Worm (Caenorhabditis elegans) whole organism, late embryonic: Measurements from ENCODE around the gene scyl-1.

Experiments used
- C38D4.7 ChIP-seq: fragments of 200-800 bp; sonication (Bioruptor generic); optimal IDR thresholded peaks from 2 replicates; lab custom pipeline; 2018; ENCODE audit warnings: mild to moderate bottlenecking, missing genetic modification characterization, moderate library complexity, missing compliant biosample characterization
- K02D7.2 ChIP-seq: sonication (generic microtip); optimal IDR thresholded peaks from 2 replicates; lab custom pipeline; 2017; ENCODE audit warnings: mild to moderate bottlenecking, missing genetic modification characterization, missing compliant biosample characterization
- T23F11.4 ChIP-seq: fragments of 200-800 bp; sonication (Bioruptor generic); optimal IDR thresholded peaks from 2 replicates; lab custom pipeline; 2018; ENCODE audit warnings: mild to moderate bottlenecking, missing genetic modification characterization, missing compliant biosample characterization
- ama-1 ChIP-seq: fragments of 150-350 bp; optimal IDR thresholded peaks from 2 replicates; lab custom pipeline; 2014
- ceh-18 ChIP-seq: sonication (generic microtip); optimal IDR thresholded peaks from 2 replicates; lab custom pipeline; 2016; ENCODE audit warnings: missing genetic modification characterization, missing compliant biosample characterization
- ceh-19 ChIP-seq: fragments of 200-800 bp; sonication (Bioruptor generic); optimal IDR thresholded peaks from 2 replicates; lab custom pipeline; 2018; ENCODE audit warnings: mild to moderate bottlenecking, missing genetic modification characterization, missing compliant biosample characterization
- ceh-30 ChIP-seq: fragments of 150-350 bp; optimal IDR thresholded peaks from 2 replicates; lab custom pipeline; 2014; ENCODE audit warnings: missing biosample characterization, missing genetic modification characterization
- ceh-31 ChIP-seq: sonication (generic microtip); optimal IDR thresholded peaks from 2 replicates; lab custom pipeline; 2016; ENCODE audit warnings: missing genetic modification characterization, missing compliant biosample characterization
- ceh-45 ChIP-seq: fragments of 200-800 bp; sonication (Bioruptor generic); IDR thresholded peaks from 2 replicates; pipeline ENCODE4 v1.3.6; 2022; ENCODE audit warnings: missing genetic modification reagents, missing genetic modification characterization, missing compliant biosample characterization
- ceh-6 ChIP-seq: fragments of 200-800 bp; sonication (Bioruptor generic); optimal IDR thresholded peaks from 2 replicates; lab custom pipeline; 2018; ENCODE audit warnings: mild to moderate bottlenecking, missing genetic modification characterization, missing compliant biosample characterization
- ceh-9 ChIP-seq: sonication (generic microtip); optimal IDR thresholded peaks from 2 replicates; lab custom pipeline; 2016; ENCODE audit warnings: mild to moderate bottlenecking, missing genetic modification characterization, inconsistent platforms, missing compliant biosample characterization
- elt-4 ChIP-seq: sonication (generic microtip); optimal IDR thresholded peaks from 2 replicates; lab custom pipeline; 2016; ENCODE audit warnings: missing genetic modification characterization, missing compliant biosample characterization
- ets-4 ChIP-seq: sonication (generic microtip); optimal IDR thresholded peaks from 2 replicates; lab custom pipeline; 2016; ENCODE audit warnings: missing genetic modification characterization, missing compliant biosample characterization
- fax-1 ChIP-seq: sonication (generic microtip); optimal IDR thresholded peaks from 2 replicates; lab custom pipeline; 2016; ENCODE audit warnings: missing genotype, missing genetic modification characterization, missing compliant biosample characterization
- hlh-13 ChIP-seq: fragments of 200-800 bp; sonication (Bioruptor generic); optimal IDR thresholded peaks from 2 replicates; lab custom pipeline; 2018; ENCODE audit warnings: mild to moderate bottlenecking, missing genetic modification characterization, missing compliant biosample characterization
- hlh-15 ChIP-seq: sonication (generic microtip); optimal IDR thresholded peaks from 2 replicates; lab custom pipeline; 2016; ENCODE audit warnings: missing genetic modification characterization, missing compliant biosample characterization
- hlh-30 ChIP-seq: sonication (generic microtip); optimal IDR thresholded peaks from 2 replicates; lab custom pipeline; 2017; ENCODE audit warnings: antibody characterized with exemption, missing genetic modification characterization, missing compliant biosample characterization; ENCODE audit not compliant: insufficient read depth
- lim-6 ChIP-seq: sonication (generic microtip); optimal IDR thresholded peaks from 2 replicates; lab custom pipeline; 2016; ENCODE audit warnings: missing genetic modification characterization, missing compliant biosample characterization
- lin-11 ChIP-seq: fragments of 200-800 bp; sonication (Bioruptor generic); optimal IDR thresholded peaks from 2 replicates; lab custom pipeline; 2018; ENCODE audit warnings: mild to moderate bottlenecking, missing genetic modification characterization, missing compliant biosample characterization
- madf-2 ChIP-seq: sonication (generic microtip); optimal IDR thresholded peaks from 2 replicates; lab custom pipeline; 2017; ENCODE audit warnings: missing genetic modification characterization, missing compliant biosample characterization
- nfya-1 ChIP-seq: sonication (generic microtip); optimal IDR thresholded peaks from 2 replicates; lab custom pipeline; 2017; ENCODE audit warnings: missing genetic modification characterization, mild to moderate bottlenecking, missing compliant biosample characterization, antibody characterized with exemption, moderate library complexity
- pat-9 ChIP-seq: fragments of 200-800 bp; sonication (Bioruptor generic); optimal IDR thresholded peaks from 2 replicates; lab custom pipeline; 2018; ENCODE audit warnings: mild to moderate bottlenecking, missing genetic modification characterization, moderate library complexity, missing compliant biosample characterization
- pax-1 ChIP-seq: fragments of 150-350 bp; optimal IDR thresholded peaks from 2 replicates; lab custom pipeline; 2014; ENCODE audit warnings: missing biosample characterization, missing genetic modification characterization
- pha-2 ChIP-seq: sonication (generic microtip); optimal IDR thresholded peaks from 2 replicates; lab custom pipeline; 2017; ENCODE audit warnings: mild to moderate bottlenecking, missing genetic modification characterization, missing compliant biosample characterization
- pha-4 ChIP-seq: fragments of 150-350 bp; optimal IDR thresholded peaks from 2 replicates; lab custom pipeline; 2018; ENCODE audit warnings: missing biosample characterization, missing genetic modification reagents, missing genetic modification characterization
- pros-1 ChIP-seq: fragments of 150-350 bp; optimal IDR thresholded peaks from 2 replicates; lab custom pipeline; 2014; ENCODE audit warnings: missing biosample characterization, missing genetic modification reagents, missing genetic modification characterization
- ref-2 ChIP-seq: sonication (generic microtip); optimal IDR thresholded peaks from 2 replicates; lab custom pipeline; 2016; ENCODE audit warnings: missing genetic modification characterization, missing compliant biosample characterization
- sdc-2 ChIP-seq: sonication (generic microtip); optimal IDR thresholded peaks from 2 replicates; lab custom pipeline; 2016; ENCODE audit warnings: missing genotype, missing genetic modification characterization, missing compliant biosample characterization
- sox-4 ChIP-seq: sonication (generic microtip); optimal IDR thresholded peaks from 2 replicates; lab custom pipeline; 2017; ENCODE audit warnings: mild to moderate bottlenecking, missing genetic modification characterization, inconsistent platforms, missing compliant biosample characterization
- tbx-2 ChIP-seq: sonication (generic microtip); optimal IDR thresholded peaks from 2 replicates; lab custom pipeline; 2016; ENCODE audit warnings: missing genetic modification characterization, missing compliant biosample characterization
- tbx-7 ChIP-seq: sonication (generic microtip); optimal IDR thresholded peaks from 2 replicates; lab custom pipeline; 2016; ENCODE audit warnings: missing genotype, missing genetic modification characterization, missing compliant biosample characterization
- ttx-3 ChIP-seq: sonication (generic microtip); optimal IDR thresholded peaks from 2 replicates; lab custom pipeline; 2016; ENCODE audit warnings: missing genetic modification reagents, missing genetic modification characterization, missing compliant biosample characterization
- unc-3 ChIP-seq, 2 experiments: fragments of 200-800 bp in 1 of 2; sonication (Bioruptor generic) in 1 of 2; sonication (generic microtip) in 1 of 2; conservative IDR thresholded peaks in 1 of 2; optimal IDR thresholded peaks in 1 of 2; 2 replicates each; pipeline versions ENCODE4 v1.3.6 to Lab custom; 2016 to 2022; ENCODE audit warnings: missing compliant biosample characterization in 2 of 2, missing genetic modification characterization in 2 of 2, missing genetic modification reagents in 1 of 2
- unc-42 ChIP-seq: sonication (generic microtip); optimal IDR thresholded peaks from 2 replicates; lab custom pipeline; 2016; ENCODE audit warnings: missing genotype, missing genetic modification characterization, missing compliant biosample characterization
- zip-5 ChIP-seq: sonication (generic microtip); optimal IDR thresholded peaks from 2 replicates; lab custom pipeline; 2016; ENCODE audit warnings: missing genetic modification characterization, missing compliant biosample characterization
- ztf-16 ChIP-seq: sonication (generic microtip); optimal IDR thresholded peaks from 2 replicates; lab custom pipeline; 2017; ENCODE audit warnings: missing genetic modification characterization, missing compliant biosample characterization

scyl-1 gene

DNA sequence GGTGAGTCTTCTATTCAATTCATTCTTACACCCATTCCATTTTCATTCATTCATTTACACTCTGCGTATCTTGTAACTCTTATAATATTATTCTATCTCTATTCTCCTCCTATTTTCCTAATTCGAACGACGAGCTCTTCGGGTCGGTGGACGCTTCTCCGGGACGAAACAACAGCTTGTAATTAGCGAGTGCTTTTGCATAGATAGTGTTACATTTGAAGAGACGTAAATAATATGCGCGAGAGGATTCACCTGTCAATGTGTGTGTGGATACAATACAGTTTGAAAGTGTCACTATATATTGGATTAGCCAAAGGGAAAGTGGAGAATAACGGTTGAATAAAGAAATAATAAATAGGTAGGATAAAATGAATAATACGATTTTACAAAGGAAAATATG lies 20.9 kb downstream of the scyl-1 start:
- TF ChIP-seq ceh-6 (GFP tag; lab: Kevin White, UChicago), result no peak
- TF ChIP-seq ceh-31 (tag; lab: Kevin White, UChicago), result peak; percentile 35

DNA sequence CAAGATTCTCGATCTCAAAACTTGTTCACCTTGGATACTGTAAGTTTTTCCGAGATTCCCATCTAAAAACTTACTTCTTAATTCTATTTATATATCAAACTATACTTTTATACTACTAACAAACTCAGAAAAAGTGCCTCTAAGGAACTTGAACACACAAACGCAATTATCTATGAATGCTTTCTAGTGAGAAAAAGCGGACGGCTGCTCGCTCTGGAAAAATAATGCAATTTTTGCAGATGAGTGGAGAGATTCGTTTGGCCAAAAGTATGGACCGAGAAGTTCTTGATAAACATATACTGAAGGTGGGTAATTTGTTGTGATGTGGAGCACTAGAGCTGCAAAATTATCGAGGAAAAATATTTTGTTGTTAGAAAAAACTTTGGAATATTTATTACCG lies 21.5 kb downstream of the scyl-1 start:
- TF ChIP-seq ama-1 (lab: Kevin White, UChicago) (no peak), sdc-2 (no peak), ztf-16 (no peak), unc-42 (tag; lab: Kevin White, UChicago) (no peak), hlh-15 (tag; lab: Kevin White, UChicago) (no peak), ceh-9 (tag; lab: Kevin White, UChicago) (no peak), ttx-3 (tag; lab: Kevin White, UChicago) (no peak), hlh-30 (tag; lab: Kevin White, UChicago) (no peak), pros-1 (tag; lab: Kevin White, UChicago) (no peak), sox-4 (tag; lab: Kevin White, UChicago) (no peak)

DNA sequence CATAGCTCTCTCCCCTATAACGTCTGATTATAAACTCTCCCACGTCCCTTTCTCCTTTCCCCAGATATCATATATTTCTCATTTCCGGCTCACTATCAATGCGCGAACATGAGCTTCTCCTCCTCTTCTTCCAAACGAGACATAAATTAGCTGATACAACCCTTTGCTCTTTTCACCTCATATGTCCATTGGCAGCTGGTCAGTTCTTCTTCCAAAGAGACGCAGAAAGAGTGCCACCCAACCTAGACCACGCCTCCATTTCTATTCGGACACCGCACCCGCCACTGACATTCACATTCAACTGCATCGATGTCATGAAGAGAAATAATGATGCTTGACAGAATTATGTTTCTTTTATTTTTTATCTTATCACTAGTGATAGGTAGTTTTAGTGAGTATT lies 22.8 kb downstream of the scyl-1 start, which contains the start of gene fmi-1:
TSS of gene fmi-1 (plus strand) at position 301 of the 400 bp plus-strand sequence.
- no peak for TF ChIP-seq unc-3 (GFP tag; conservative IDR thresholded peaks at IDR 0.05; lab: Robert Waterston, UW)
- no peak for TF ChIP-seq unc-3 (tag; optimal IDR thresholded peaks at IDR 0.05; lab: Kevin White, UChicago)
- TF ChIP-seq hlh-13 (GFP tag; lab: Kevin White, UChicago), result no peak
- TF ChIP-seq ceh-9 (tag; lab: Kevin White, UChicago), result no peak
- TF ChIP-seq lim-6 (tag; lab: Kevin White, UChicago), result no peak
- TF ChIP-seq C38D4.7 (GFP tag; lab: Kevin White, UChicago), result no peak
- TF ChIP-seq ceh-30 (tag; lab: Kevin White, UChicago), result no peak
- TF ChIP-seq ceh-19, result no peak
- TF ChIP-seq sdc-2, result no peak
- no peak for TF ChIP-seq fax-1
- no peak for TF ChIP-seq ceh-45
- no peak for TF ChIP-seq tbx-7 (tag; lab: Kevin White, UChicago)
- no peak for TF ChIP-seq tbx-2 (tag; lab: Kevin White, UChicago)
- TF ChIP-seq pha-2 (tag; lab: Kevin White, UChicago), result no peak
- TF ChIP-seq elt-4 (tag; lab: Kevin White, UChicago), result no peak
- no peak for TF ChIP-seq T23F11.4 (GFP tag; lab: Kevin White, UChicago)

DNA sequence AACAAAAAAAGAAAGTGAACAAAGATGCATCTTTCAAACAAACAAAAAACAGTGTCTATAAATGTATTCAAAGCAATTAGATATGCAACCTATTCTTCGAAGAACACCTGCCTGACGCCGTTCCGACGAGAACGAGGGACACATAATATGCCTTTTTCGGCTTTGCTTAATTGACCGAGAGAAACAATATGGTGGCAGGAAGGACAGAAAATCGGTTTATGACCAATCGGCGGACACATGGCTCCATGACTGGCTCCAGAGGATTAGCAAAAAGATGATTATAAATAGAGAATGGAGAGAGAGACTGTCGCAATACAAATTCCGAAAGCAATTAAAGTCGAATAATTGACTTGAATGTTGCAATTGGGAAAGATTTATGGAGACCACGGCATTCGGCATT lies 23.3 kb downstream of the scyl-1 start:
- TF ChIP-seq unc-42 (tag; lab: Kevin White, UChicago) (peak; percentile 31), ceh-6 (GFP tag; lab: Kevin White, UChicago) (no peak), ceh-19 (no peak), ref-2 (tag; lab: Kevin White, UChicago) (no peak), K02D7.2 (tag; lab: Kevin White, UChicago) (no peak), nfya-1 (peak; percentile 33), pax-1 (no peak), ets-4 (tag; lab: Kevin White, UChicago) (no peak), pros-1 (tag; lab: Kevin White, UChicago) (no peak)
- TF ChIP-seq, all 69 proteins: peak for 2

DNA sequence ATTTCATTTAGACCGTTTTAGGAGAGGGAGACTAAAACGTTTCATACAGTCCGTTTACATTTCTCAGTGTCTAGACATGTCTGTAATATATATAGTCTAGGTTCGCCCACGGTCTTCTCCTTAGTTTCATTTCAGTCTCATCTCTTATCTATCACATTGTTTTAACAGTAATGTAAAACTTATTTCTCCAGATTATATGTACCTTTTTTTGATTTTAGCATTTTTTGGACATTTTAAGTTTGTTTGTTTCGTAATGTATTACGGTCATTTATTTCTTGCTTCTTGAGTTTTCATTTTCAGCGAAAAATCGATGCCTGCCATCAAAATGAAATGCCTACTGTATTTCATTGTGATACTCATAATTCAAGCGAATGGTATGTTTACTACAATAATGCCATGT lies 27.7 kb downstream of the scyl-1 start, which contains the start of gene F15B9.6:
TSS of gene F15B9.6 (plus strand) at position 301 of the 400 bp plus-strand sequence.
- TF ChIP-seq zip-5 (tag; lab: Kevin White, UChicago), result no peak
- TF ChIP-seq ama-1 (lab: Kevin White, UChicago), result no peak
- no peak for TF ChIP-seq lin-11 (tag; lab: Kevin White, UChicago)
- TF ChIP-seq ceh-18, result no peak
- no peak for TF ChIP-seq pax-1
- TF ChIP-seq ztf-16, result no peak
- TF ChIP-seq C38D4.7 (GFP tag; lab: Kevin White, UChicago), result no peak
- no peak for TF ChIP-seq madf-2
- no peak for TF ChIP-seq pha-4 (tag; lab: Kevin White, UChicago)
- no peak for TF ChIP-seq ceh-19
- TF ChIP-seq pat-9 (tag; lab: Kevin White, UChicago), result no peak
